Fruit fly (Drosophila melanogaster): ENCODE data around the gene CG31698.

DNA sequence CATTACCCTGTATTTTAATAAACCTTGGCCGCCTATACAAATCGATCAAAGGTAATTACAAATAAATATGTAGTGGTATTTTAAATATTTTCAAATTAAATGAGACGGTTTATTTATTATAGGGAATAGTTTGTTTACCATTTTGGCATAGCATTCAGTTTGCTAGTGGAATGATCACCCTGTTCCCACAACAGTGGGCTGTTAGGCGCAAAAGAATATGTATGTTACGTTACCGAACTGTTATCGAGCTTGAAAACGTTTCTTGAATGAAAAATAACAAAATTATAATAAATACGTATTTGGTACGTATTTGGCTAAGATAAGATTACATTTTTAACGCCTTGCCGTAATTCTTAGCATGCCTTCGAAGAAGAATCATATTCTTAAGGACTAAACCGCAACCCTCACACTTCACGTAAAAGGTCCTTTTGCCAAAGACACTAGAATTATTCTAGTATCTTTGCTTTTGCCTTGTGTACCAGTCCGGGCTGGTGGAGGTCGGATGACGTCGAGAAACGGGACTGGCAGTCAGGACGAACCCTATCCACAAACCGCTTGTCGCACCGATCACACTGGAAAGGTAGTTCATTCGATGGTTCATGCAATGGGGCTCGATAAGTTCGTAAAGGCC lies 2.6 kb downstream of the CG31698 start, which contains the start of gene CG44002:
- TF ChIP-seq toe (GFP tag; optimal IDR thresholded peaks at IDR 0.05) = no peak
- TF ChIP-seq Crg-1 (GFP tag; optimal IDR thresholded peaks at IDR 0.05) = no peak
- TF ChIP-seq pad (GFP tag; optimal IDR thresholded peaks at IDR 0.05) = no peak
- no peak for TF ChIP-seq CG1620 (GFP tag; optimal IDR thresholded peaks at IDR 0.05)
- TF ChIP-seq tj (GFP tag; optimal IDR thresholded peaks at IDR 0.05) = no peak
- TF ChIP-seq CG5204 (GFP tag; optimal IDR thresholded peaks at IDR 0.05) = no peak
- no peak for TF ChIP-seq CG14711 (tag; optimal IDR thresholded peaks at IDR 0.05)
- no peak for TF ChIP-seq CG7045 (GFP tag; optimal IDR thresholded peaks at IDR 0.05)
- no peak for TF ChIP-seq Mnt (GFP tag; optimal IDR thresholded peaks at IDR 0.05)
- no peak for TF ChIP-seq cnc (optimal IDR thresholded peaks at IDR 0.05)
- TF ChIP-seq cic (GFP tag; optimal IDR thresholded peaks at IDR 0.05) = no peak
- no peak for TF ChIP-seq Clk (GFP tag; optimal IDR thresholded peaks at IDR 0.05)
- TF ChIP-seq Hr96 (GFP tag; optimal IDR thresholded peaks at IDR 0.05) = no peak
- TF ChIP-seq CG33017 (tag; optimal IDR thresholded peaks at IDR 0.05) = no peak
